Fruit fly (Drosophila melanogaster): ENCODE measurements around the gene mri.

The mri gene

dm6 chr3L:156591-157303 lies 43.2 kb upstream of the mri start (continued):
- TF ChIP-seq sd (tag; optimal IDR thresholded peaks at IDR 0.05) (peak; percentile 98), CG17385 (GFP tag; optimal IDR thresholded peaks at IDR 0.05) (peak; percentile 8), CG33213 (GFP tag; optimal IDR thresholded peaks at IDR 0.05) (no peak), ci (GFP tag; IDR thresholded peaks at IDR 0.05) (no peak), mirr (GFP tag; optimal IDR thresholded peaks at IDR 0.05) (peak; percentile 86), sna (GFP tag; IDR thresholded peaks at IDR 0.05; ENCODE audit: partially characterized antibody) (no peak), CG12071 (GFP tag; optimal IDR thresholded peaks at IDR 0.05) (peak; percentile 5), hb (GFP tag; IDR thresholded peaks at IDR 0.05; ENCODE audit: partially characterized antibody) (no peak), p53 (GFP tag; optimal IDR thresholded peaks at IDR 0.05) (no peak), schlank (tag; optimal IDR thresholded peaks at IDR 0.05) (peak; percentile 19), CG6689 (GFP tag; IDR thresholded peaks at IDR 0.05) (no peak), TFAM (GFP tag; optimal IDR thresholded peaks at IDR 0.05) (no peak), jumu (GFP tag; optimal IDR thresholded peaks at IDR 0.05) (no peak), GATAe (GFP tag; conservative IDR thresholded peaks at IDR 0.05) (peak; percentile 100), exex (tag; optimal IDR thresholded peaks at IDR 0.05) (peak; percentile 81), zen (tag; optimal IDR thresholded peaks at IDR 0.05) (no peak), ind (GFP tag; optimal IDR thresholded peaks at IDR 0.05) (no peak), sug (tag; optimal IDR thresholded peaks at IDR 0.05) (peak; percentile 49), danr (GFP tag; IDR thresholded peaks at IDR 0.05) (no peak), Usf (GFP tag; optimal IDR thresholded peaks at IDR 0.05) (no peak), lov (optimal IDR thresholded peaks at IDR 0.05) (no peak), lov (GFP tag; IDR thresholded peaks at IDR 0.05) (no peak), cad (GFP tag; optimal IDR thresholded peaks at IDR 0.05) (no peak), hkb (optimal IDR thresholded peaks at IDR 0.05) (no peak), hkb (GFP tag; IDR thresholded peaks at IDR 0.05) (no peak), CG8765 (GFP tag; IDR thresholded peaks at IDR 0.05) (no peak), tap (tag; optimal IDR thresholded peaks at IDR 0.05) (no peak), nmo (GFP tag; optimal IDR thresholded peaks at IDR 0.05) (no peak), CG4328 (GFP tag; optimal IDR thresholded peaks at IDR 0.05) (no peak), ac (GFP tag; optimal IDR thresholded peaks at IDR 0.05) (no peak), CG1602 (GFP tag; optimal IDR thresholded peaks at IDR 0.05) (no peak), br (optimal IDR thresholded peaks at IDR 0.05) (no peak), CG31224 (GFP tag; IDR thresholded peaks at IDR 0.05) (no peak), Fer3 (tag; optimal IDR thresholded peaks at IDR 0.05) (peak; percentile 9), CG12391 (tag; optimal IDR thresholded peaks at IDR 0.05) (no peak), CG10147 (GFP tag; optimal IDR thresholded peaks at IDR 0.05) (no peak), CG11085 (GFP tag; IDR thresholded peaks at IDR 0.05) (no peak), Nf-YC (tag; optimal IDR thresholded peaks at IDR 0.05) (peak; percentile 23), gro (GFP tag; optimal IDR thresholded peaks at IDR 0.05) (peak; percentile 20), amos (GFP tag; IDR thresholded peaks at IDR 0.05; ENCODE audit: partially characterized antibody) (no peak), bcd (GFP tag; optimal IDR thresholded peaks at IDR 0.05) (no peak), CG2712 (tag; optimal IDR thresholded peaks at IDR 0.05) (no peak), CG7556 (GFP tag; optimal IDR thresholded peaks at IDR 0.05) (no peak), fu2 (GFP tag; optimal IDR thresholded peaks at IDR 0.05) (no peak), CG10543 (GFP tag; optimal IDR thresholded peaks at IDR 0.05) (peak; percentile 76), Spps (tag; optimal IDR thresholded peaks at IDR 0.05) (no peak), CG15479 (GFP tag; optimal IDR thresholded peaks at IDR 0.05) (peak; percentile 10)

Measured in whole organism, embryonic.